Fruit fly (Drosophila melanogaster) whole organism, embryonic: ENCODE measurements around the gene Cyp4ac1.

Experiments
- Bdp1 ChIP-seq: fragments of 200-800 bp; sonication (Bioruptor generic); optimal IDR thresholded peaks from 3 replicates; lab custom pipeline; 2016; ENCODE audit warnings: missing biosample characterization, missing genetic modification characterization
- CG12155 ChIP-seq: fragments of 200-800 bp; sonication (Bioruptor generic); optimal IDR thresholded peaks from 3 replicates; lab custom pipeline; 2016; ENCODE audit warnings: missing biosample characterization, missing genetic modification characterization
- CG13123 ChIP-seq: fragments of 200-800 bp; sonication (Bioruptor generic); optimal IDR thresholded peaks from 2 replicates; lab custom pipeline; 2016; ENCODE audit warnings: missing biosample characterization, missing genetic modification characterization
- CG13624 ChIP-seq: fragments of 200-800 bp; sonication (Bioruptor generic); optimal IDR thresholded peaks from 2 replicates; lab custom pipeline; 2016; ENCODE audit warnings: missing biosample characterization, missing genetic modification characterization
- CG14710 ChIP-seq: fragments of 200-800 bp; sonication (Bioruptor generic); optimal IDR thresholded peaks from 3 replicates; lab custom pipeline; 2019; ENCODE audit warnings: missing biosample characterization, mild to moderate bottlenecking, missing genetic modification characterization, moderate library complexity
- CG2202 ChIP-seq: fragments of 200-800 bp; sonication (Bioruptor generic); optimal IDR thresholded peaks from 2 replicates; lab custom pipeline; 2018; ENCODE audit warnings: missing biosample characterization, mild to moderate bottlenecking, missing genetic modification characterization
- CG2678 ChIP-seq: fragments of 200-800 bp; sonication (Bioruptor generic); optimal IDR thresholded peaks from 3 replicates; lab custom pipeline; 2019; ENCODE audit warnings: missing biosample characterization, mild to moderate bottlenecking, missing genetic modification characterization, moderate library complexity
- CG32532 ChIP-seq: fragments of 200-800 bp; sonication (Bioruptor generic); IDR thresholded peaks from 2 replicates; pipeline ENCODE4 v1.3.6; 2022; ENCODE audit warnings: missing biosample characterization, missing genetic modification characterization
- CG34376 ChIP-seq: fragments of 200-800 bp; sonication (Bioruptor generic); optimal IDR thresholded peaks from 2 replicates; lab custom pipeline; 2018; ENCODE audit warnings: missing biosample characterization, mild to moderate bottlenecking, missing genetic modification characterization
- CG4730 ChIP-seq: fragments of 200-800 bp; sonication (Bioruptor generic); IDR thresholded peaks from 2 replicates; pipeline ENCODE4 v1.3.6; 2022; ENCODE audit warnings: missing biosample characterization, missing genetic modification characterization
- CG5180 ChIP-seq: fragments of 200-800 bp; sonication (Bioruptor generic); optimal IDR thresholded peaks from 3 replicates; lab custom pipeline; 2017; ENCODE audit warnings: missing biosample characterization, missing genetic modification characterization, mild to moderate bottlenecking, moderate library complexity, missing genetic modification reagents
- CG6254 ChIP-seq: fragments of 200-800 bp; sonication (Bioruptor generic); optimal IDR thresholded peaks from 3 replicates; lab custom pipeline; 2017; ENCODE audit warnings: mild to moderate bottlenecking, missing biosample characterization, missing genetic modification reagents, missing genetic modification characterization
- CG6791 ChIP-seq: fragments of 200-800 bp; sonication (Bioruptor generic); IDR thresholded peaks from 3 replicates; pipeline ENCODE4 v1.3.6; 2022; ENCODE audit warnings: missing biosample characterization, missing genetic modification characterization; ENCODE audit not compliant: partially characterized antibody
- CG7839 ChIP-seq: fragments of 200-800 bp; sonication (Bioruptor generic); optimal IDR thresholded peaks from 3 replicates; lab custom pipeline; 2018; ENCODE audit warnings: missing biosample characterization, mild to moderate bottlenecking, missing genetic modification characterization, moderate library complexity
- CG8281 ChIP-seq: fragments of 200-800 bp; sonication (Bioruptor generic); optimal IDR thresholded peaks from 2 replicates; lab custom pipeline; 2018; ENCODE audit warnings: missing biosample characterization, mild to moderate bottlenecking, missing genetic modification characterization, moderate library complexity
- CG8944 ChIP-seq: fragments of 200-800 bp; sonication (Bioruptor generic); optimal IDR thresholded peaks from 3 replicates; lab custom pipeline; 2016; ENCODE audit warnings: missing biosample characterization, missing genetic modification characterization
- CkIIα-i1 ChIP-seq: fragments of 200-800 bp; sonication (Bioruptor generic); IDR thresholded peaks from 2 replicates; pipeline ENCODE4 v1.3.6; 2022; ENCODE audit warnings: missing biosample characterization, missing genetic modification characterization
- CoRest ChIP-seq: fragments of 200-800 bp; sonication (Bioruptor generic); optimal IDR thresholded peaks from 3 replicates; lab custom pipeline; 2018; ENCODE audit warnings: missing biosample characterization, mild to moderate bottlenecking, missing genetic modification characterization, moderate library complexity
- CrebB ChIP-seq: fragments of 200-800 bp; sonication (Bioruptor generic); optimal IDR thresholded peaks from 3 replicates; lab custom pipeline; 2018; ENCODE audit warnings: missing biosample characterization, mild to moderate bottlenecking, missing genetic modification characterization
- Dbx ChIP-seq: fragments of 200-800 bp; sonication (Bioruptor generic); IDR thresholded peaks from 3 replicates; pipeline ENCODE4 v1.3.6; 2022; ENCODE audit warnings: missing biosample characterization, missing genetic modification characterization
- Hr51 ChIP-seq, 2 experiments: fragments of 200-800 bp; sonication (Bioruptor generic); optimal IDR thresholded peaks; 2 replicates in 1 of 2; 3 replicates in 1 of 2; lab custom pipeline; 2016 to 2018; ENCODE audit warnings: missing biosample characterization in 2 of 2, missing genetic modification characterization in 2 of 2, mild to moderate bottlenecking in 1 of 2, moderate library complexity in 1 of 2
- Kr ChIP-seq: fragments of 200-800 bp; sonication (Bioruptor generic); optimal IDR thresholded peaks from 2 replicates; lab custom pipeline; 2017; ENCODE audit warnings: missing biosample characterization, mild to moderate bottlenecking, missing genetic modification characterization
- Lim3 ChIP-seq: fragments of 200-800 bp; sonication (Bioruptor generic); IDR thresholded peaks from 2 replicates; pipeline ENCODE4 v1.3.6; 2022; ENCODE audit warnings: missing biosample characterization, missing genetic modification characterization
- Lpt ChIP-seq: fragments of >200 bp; optimal IDR thresholded peaks from 2 replicates; lab custom pipeline; 2018; ENCODE audit warnings: missing biosample characterization, missing genetic modification characterization
- Oli ChIP-seq: fragments of 200-800 bp; sonication (Bioruptor generic); optimal IDR thresholded peaks from 2 replicates; lab custom pipeline; 2018; ENCODE audit warnings: missing biosample characterization, mild to moderate bottlenecking, missing genetic modification characterization, moderate library complexity
- Rfx ChIP-seq: fragments of 200-800 bp; sonication (Bioruptor generic); IDR thresholded peaks from 2 replicates; pipeline ENCODE4 v1.3.6; 2022; ENCODE audit warnings: missing biosample characterization, missing genetic modification characterization
- ash1 ChIP-seq: fragments of 200-800 bp; sonication (Bioruptor generic); optimal IDR thresholded peaks from 2 replicates; lab custom pipeline; 2018; ENCODE audit warnings: missing biosample characterization, mild to moderate bottlenecking, missing genetic modification characterization
- bcd ChIP-seq: fragments of 200-800 bp; sonication (Bioruptor generic); optimal IDR thresholded peaks from 2 replicates; lab custom pipeline; 2017; ENCODE audit warnings: missing biosample characterization, mild to moderate bottlenecking, missing genetic modification characterization
- corto ChIP-seq: fragments of 200-800 bp; sonication (Bioruptor generic); optimal IDR thresholded peaks from 2 replicates; lab custom pipeline; 2016; ENCODE audit warnings: missing biosample characterization, mild to moderate bottlenecking, missing genetic modification characterization, moderate library complexity
- crc ChIP-seq: fragments of 200-800 bp; sonication (Bioruptor generic); optimal IDR thresholded peaks from 2 replicates; lab custom pipeline; 2016; ENCODE audit warnings: missing biosample characterization, missing genetic modification characterization
- da ChIP-seq: fragments of 200-800 bp; sonication (Bioruptor generic); optimal IDR thresholded peaks from 2 replicates; lab custom pipeline; 2016; ENCODE audit warnings: missing biosample characterization, missing genetic modification characterization
- dan ChIP-seq: fragments of 200-800 bp; sonication (Bioruptor generic); IDR thresholded peaks from 2 replicates; pipeline ENCODE4 v1.3.6; 2022; ENCODE audit warnings: missing biosample characterization, missing genetic modification characterization
- dimm ChIP-seq: fragments of 200-800 bp; sonication (Bioruptor generic); IDR thresholded peaks from 2 replicates; pipeline ENCODE4 v1.3.6; 2022; ENCODE audit warnings: missing biosample characterization, missing genetic modification characterization
- dmrt11E ChIP-seq: fragments of 200-800 bp; sonication (Bioruptor generic); optimal IDR thresholded peaks from 3 replicates; lab custom pipeline; 2018; ENCODE audit warnings: missing biosample characterization, mild to moderate bottlenecking, missing genetic modification characterization, moderate library complexity
- gfzf ChIP-seq: fragments of 200-800 bp; sonication (Bioruptor generic); optimal IDR thresholded peaks from 2 replicates; lab custom pipeline; 2016; ENCODE audit warnings: missing biosample characterization, mild to moderate bottlenecking, missing genetic modification characterization, moderate library complexity
- h ChIP-seq: fragments of >200 bp; optimal IDR thresholded peaks from 2 replicates; lab custom pipeline; 2017
- hth ChIP-seq: fragments of >200 bp; optimal IDR thresholded peaks from 2 replicates; lab custom pipeline; 2017; ENCODE audit warnings: inconsistent platforms
- ind ChIP-seq: fragments of 200-800 bp; sonication (Bioruptor generic); optimal IDR thresholded peaks from 3 replicates; lab custom pipeline; 2016; ENCODE audit warnings: missing biosample characterization, missing genetic modification characterization
- jumu ChIP-seq: fragments of 200-800 bp; sonication (Bioruptor generic); optimal IDR thresholded peaks from 3 replicates; lab custom pipeline; 2016; ENCODE audit warnings: missing biosample characterization, missing genetic modification characterization
- kah ChIP-seq: fragments of 200-800 bp; sonication (Bioruptor generic); optimal IDR thresholded peaks from 2 replicates; lab custom pipeline; 2018; ENCODE audit warnings: missing biosample characterization, mild to moderate bottlenecking, missing genetic modification characterization
- lbe ChIP-seq: fragments of 200-800 bp; sonication (Bioruptor generic); optimal IDR thresholded peaks from 2 replicates; lab custom pipeline; 2016; ENCODE audit warnings: missing biosample characterization, mild to moderate bottlenecking, missing genetic modification characterization
- oc ChIP-seq: fragments of 200-800 bp; sonication (Bioruptor generic); optimal IDR thresholded peaks from 2 replicates; lab custom pipeline; 2018; ENCODE audit warnings: missing biosample characterization, mild to moderate bottlenecking, missing genetic modification characterization, moderate library complexity
- pan ChIP-seq, 4 experiments: fragments of >200 bp in 3 of 4; fragments of 200-800 bp in 1 of 4; sonication (Bioruptor generic) in 1 of 4; optimal IDR thresholded peaks in 3 of 4; IDR thresholded peaks in 1 of 4; 2 replicates each; pipeline versions ENCODE4 v1.3.6 to Lab custom; 2017 to 2022; ENCODE audit warnings: missing biosample characterization in 2 of 4, missing genetic modification characterization in 2 of 4, mixed read lengths in 1 of 4
- pfk ChIP-seq: fragments of 200-800 bp; sonication (Bioruptor generic); optimal IDR thresholded peaks from 2 replicates; lab custom pipeline; 2018; ENCODE audit warnings: missing biosample characterization, mild to moderate bottlenecking, missing genetic modification characterization, moderate library complexity
- pnt ChIP-seq: fragments of 200-800 bp; sonication (Bioruptor generic); optimal IDR thresholded peaks from 3 replicates; lab custom pipeline; 2016; ENCODE audit warnings: missing biosample characterization, missing genetic modification characterization
- slbo ChIP-seq: fragments of 200-800 bp; sonication (Bioruptor generic); IDR thresholded peaks from 2 replicates; pipeline ENCODE4 v1.3.6; 2022; ENCODE audit warnings: missing biosample characterization, missing genetic modification characterization
- tna ChIP-seq: fragments of 200-800 bp; sonication (Bioruptor generic); IDR thresholded peaks from 2 replicates; pipeline ENCODE4 v1.3.6; 2022; ENCODE audit warnings: missing biosample characterization, missing genetic modification characterization; ENCODE audit not compliant: partially characterized antibody
- trh ChIP-seq: fragments of 200-800 bp; sonication (Bioruptor generic); optimal IDR thresholded peaks from 2 replicates; lab custom pipeline; 2016; ENCODE audit warnings: missing biosample characterization, missing genetic modification characterization
- z ChIP-seq: fragments of 200-800 bp; sonication (Bioruptor generic); IDR thresholded peaks from 3 replicates; pipeline ENCODE4 v1.3.6; 2022; ENCODE audit warnings: missing biosample characterization, missing genetic modification characterization
- zfh1 ChIP-seq: fragments of 200-800 bp; sonication (Bioruptor generic); IDR thresholded peaks from 3 replicates; pipeline ENCODE4 v1.3.6; 2022; ENCODE audit warnings: missing biosample characterization, missing genetic modification characterization

Gene Cyp4ac1

dm6 chr2L:5237899-5238566 is 25.8 kb upstream of the Cyp4ac1 start (continued):
- TF ChIP-seq pnt (GFP tag; lab: Kevin White, UChicago) (no peak), CG2202 (tag; lab: Kevin White, UChicago) (peak; percentile 80), CG4730 (GFP tag; lab: Robert Waterston, UW) (peak; percentile 32; the same call in 1 of the 2 replicates), slbo (GFP tag; lab: Robert Waterston, UW) (peak; percentile 19; the same call in 1 of the 2 replicates), CG5180 (peak; percentile 11), Rfx (GFP tag; lab: Robert Waterston, UW) (no peak), CG14710 (tag; lab: Kevin White, UChicago) (peak; percentile 87), tna (GFP tag; lab: Robert Waterston, UW) (no peak), Dbx (no peak), ash1 (GFP tag; lab: Kevin White, UChicago) (no peak), z (GFP tag; lab: Robert Waterston, UW) (no peak), CoRest (tag; lab: Kevin White, UChicago) (peak; percentile 79), ind (GFP tag; lab: Kevin White, UChicago) (no peak), oc (peak; percentile 82), CG7839 (tag; lab: Kevin White, UChicago) (peak; percentile 66), CG6254 (GFP tag; lab: Kevin White, UChicago) (peak; percentile 69), gfzf (GFP tag; lab: Kevin White, UChicago) (no peak), corto (GFP tag; lab: Kevin White, UChicago) (peak; percentile 1), Lpt (GFP tag; lab: Kevin White, UChicago) (no peak), Bdp1 (GFP tag; lab: Kevin White, UChicago) (no peak), Hr51 (GFP tag; optimal IDR thresholded peaks at IDR 0.05; lab: Kevin White, UChicago) (peak in 1 of 2 experiments; percentile 56), Oli (peak; percentile 62), CG34376 (GFP tag; lab: Kevin White, UChicago) (no peak), Lim3 (GFP tag; lab: Robert Waterston, UW) (no peak), CG13123 (GFP tag; lab: Kevin White, UChicago) (no peak), CrebB (tag; lab: Kevin White, UChicago) (no peak), lbe (GFP tag; lab: Kevin White, UChicago) (no peak), CG8281 (tag; lab: Kevin White, UChicago) (no peak), dan (no peak), kah (GFP tag; lab: Kevin White, UChicago) (no peak), jumu (GFP tag; lab: Kevin White, UChicago) (no peak), CG12155 (peak; percentile 34), h (lab: Kevin White, UChicago) (no peak), crc (GFP tag; lab: Kevin White, UChicago) (no peak), dimm (no peak), CG32532 (GFP tag; lab: Robert Waterston, UW) (no peak), dmrt11E (tag; lab: Kevin White, UChicago) (peak; percentile 94), CG2678 (tag; lab: Kevin White, UChicago) (peak; percentile 76), Kr (GFP tag; lab: Kevin White, UChicago) (no peak), hth (lab: Kevin White, UChicago) (no peak), CG6791 (GFP tag; lab: Robert Waterston, UW) (no peak), CkIIα-i1 (GFP tag; lab: Robert Waterston, UW) (no peak), pfk (GFP tag; lab: Kevin White, UChicago) (no peak), da (no peak), trh (GFP tag; lab: Kevin White, UChicago) (no peak), zfh1 (peak; percentile 55; the same call in 2 of the 3 replicates), CG13624 (no peak), CG8944 (GFP tag; lab: Kevin White, UChicago) (no peak), bcd (GFP tag; lab: Kevin White, UChicago) (peak; percentile 17), pan (optimal IDR thresholded peaks at IDR 0.05; lab: Kevin White, UChicago) (no peak), pan (GFP tag; optimal IDR thresholded peaks at IDR 0.05 in 1 of 2, IDR thresholded peaks at IDR 0.05 in 1 of 2) (peak in 1 of 2 experiments; percentile 13)
